Worm (Caenorhabditis elegans) whole organism, mixed stage, embryonic: Measurements from ENCODE around the gene C54E4.5.
A peak's percentile ranks its signal among the peaks of the same experiment; 100 is the strongest.

Experiments
- bed-3 ChIP-seq: fragments of 200-800 bp; sonication (Bioruptor generic); optimal IDR thresholded peaks from 3 replicates; lab custom pipeline; 2018; ENCODE audit warnings: mild to moderate bottlenecking, missing genetic modification characterization, moderate library complexity, missing compliant biosample characterization
- blmp-1 ChIP-seq: fragments of 150-350 bp; optimal IDR thresholded peaks from 2 replicates; lab custom pipeline; 2014; ENCODE audit warnings: missing biosample characterization, missing genetic modification characterization
- ceh-39 ChIP-seq: fragments of 150-350 bp; optimal IDR thresholded peaks from 2 replicates; lab custom pipeline; 2014; ENCODE audit warnings: missing biosample characterization, missing genetic modification characterization
- ceh-43 ChIP-seq: fragments of 200-800 bp; sonication (Bioruptor generic); optimal IDR thresholded peaks from 2 replicates; lab custom pipeline; 2018; ENCODE audit warnings: mild to moderate bottlenecking, missing genetic modification characterization, moderate library complexity, missing compliant biosample characterization
- ceh-83 ChIP-seq: fragments of 200-800 bp; sonication (Bioruptor generic); optimal IDR thresholded peaks from 2 replicates; lab custom pipeline; 2018; ENCODE audit warnings: mild to moderate bottlenecking, missing genetic modification characterization, missing compliant biosample characterization
- ces-1 ChIP-seq: fragments of 150-350 bp; optimal IDR thresholded peaks from 2 replicates; lab custom pipeline; 2014; ENCODE audit warnings: missing biosample characterization, missing genetic modification reagents, missing genetic modification characterization
- cnd-1 ChIP-seq: fragments of 200-800 bp; sonication (Bioruptor generic); optimal IDR thresholded peaks from 2 replicates; lab custom pipeline; 2018; ENCODE audit warnings: mild to moderate bottlenecking, missing genetic modification characterization, missing compliant biosample characterization
- drap-1 ChIP-seq: fragments of 200-800 bp; sonication (Bioruptor generic); optimal IDR thresholded peaks from 3 replicates; lab custom pipeline; 2018; ENCODE audit warnings: mild to moderate bottlenecking, missing genetic modification characterization, missing compliant biosample characterization
- elt-1 ChIP-seq: sonication (generic microtip); optimal IDR thresholded peaks from 2 replicates; lab custom pipeline; 2017; ENCODE audit warnings: missing genetic modification characterization, mild to moderate bottlenecking, missing compliant biosample characterization, antibody characterized with exemption, moderate library complexity, borderline replicate concordance; ENCODE audit not compliant: insufficient read depth
- elt-3 ChIP-seq: fragments of 150-350 bp; optimal IDR thresholded peaks from 2 replicates; lab custom pipeline; 2014; ENCODE audit warnings: missing biosample characterization, missing genetic modification characterization
- flh-1 ChIP-seq: fragments of 200-800 bp; sonication (Bioruptor generic); optimal IDR thresholded peaks from 2 replicates; lab custom pipeline; 2018; ENCODE audit warnings: mild to moderate bottlenecking, missing genetic modification characterization, moderate library complexity, missing compliant biosample characterization
- ham-2 ChIP-seq: fragments of 200-800 bp; sonication (Bioruptor generic); optimal IDR thresholded peaks from 2 replicates; lab custom pipeline; 2018; ENCODE audit warnings: mild to moderate bottlenecking, missing genetic modification characterization, missing compliant biosample characterization
- hlh-1 ChIP-seq: fragments of 150-350 bp; optimal IDR thresholded peaks from 2 replicates; lab custom pipeline; 2014; ENCODE audit warnings: missing biosample characterization, missing genetic modification reagents, missing genetic modification characterization
- lin-13 ChIP-seq: fragments of 150-350 bp; optimal IDR thresholded peaks from 2 replicates; lab custom pipeline; 2014; ENCODE audit warnings: missing biosample characterization, missing genetic modification characterization
- lin-32 ChIP-seq: fragments of 200-800 bp; sonication (Bioruptor generic); optimal IDR thresholded peaks from 2 replicates; lab custom pipeline; 2018; ENCODE audit warnings: mild to moderate bottlenecking, missing genetic modification characterization, missing compliant biosample characterization
- lsy-2 ChIP-seq: fragments of 150-350 bp; optimal IDR thresholded peaks from 2 replicates; lab custom pipeline; 2014; ENCODE audit warnings: missing biosample characterization, missing genetic modification characterization
- mab-5 ChIP-seq: fragments of 150-350 bp; optimal IDR thresholded peaks from 2 replicates; lab custom pipeline; 2014; ENCODE audit warnings: missing biosample characterization, missing genetic modification characterization
- mep-1 ChIP-seq: fragments of 150-350 bp; optimal IDR thresholded peaks from 2 replicates; lab custom pipeline; 2017; ENCODE audit warnings: missing biosample characterization, missing genetic modification reagents, missing genetic modification characterization, inconsistent platforms
- mls-2 ChIP-seq: sonication (generic microtip); optimal IDR thresholded peaks from 2 replicates; lab custom pipeline; 2016; ENCODE audit warnings: mild to moderate bottlenecking, missing genetic modification characterization, moderate library complexity, missing compliant biosample characterization
- nhr-12 ChIP-seq: fragments of 150-350 bp; optimal IDR thresholded peaks from 2 replicates; lab custom pipeline; 2014; ENCODE audit warnings: missing biosample characterization, missing genetic modification characterization
- nhr-2 ChIP-seq: fragments of 150-350 bp; optimal IDR thresholded peaks from 2 replicates; lab custom pipeline; 2014; ENCODE audit warnings: missing biosample characterization, missing genetic modification characterization
- nhr-237 ChIP-seq: fragments of 150-350 bp; optimal IDR thresholded peaks from 2 replicates; lab custom pipeline; 2014; ENCODE audit warnings: missing biosample characterization, missing genetic modification characterization
- nhr-28 ChIP-seq: fragments of 150-350 bp; optimal IDR thresholded peaks from 2 replicates; lab custom pipeline; 2014; ENCODE audit warnings: missing biosample characterization, missing genetic modification characterization
- nhr-76 ChIP-seq: sonication (generic microtip); optimal IDR thresholded peaks from 2 replicates; lab custom pipeline; 2017; ENCODE audit warnings: missing biosample characterization, missing genetic modification characterization
- pha-4 ChIP-seq: fragments of 150-350 bp; optimal IDR thresholded peaks from 2 replicates; lab custom pipeline; 2018; ENCODE audit warnings: missing biosample characterization, missing genetic modification reagents, missing genetic modification characterization
- sem-2 ChIP-seq: fragments of 200-800 bp; sonication (Bioruptor generic); optimal IDR thresholded peaks from 2 replicates; lab custom pipeline; 2018; ENCODE audit warnings: mild to moderate bottlenecking, missing genetic modification characterization, missing compliant biosample characterization
- snpc-4 ChIP-seq: fragments of 150-350 bp; optimal IDR thresholded peaks from 2 replicates; lab custom pipeline; 2014; ENCODE audit warnings: missing biosample characterization, missing genetic modification characterization
- sptf-1 ChIP-seq: sonication (generic microtip); optimal IDR thresholded peaks from 2 replicates; lab custom pipeline; 2017; ENCODE audit warnings: mild to moderate bottlenecking, missing genetic modification characterization, moderate library complexity, missing compliant biosample characterization
- tbx-8 ChIP-seq: fragments of 200-800 bp; sonication (Bioruptor generic); optimal IDR thresholded peaks from 2 replicates; lab custom pipeline; 2018; ENCODE audit warnings: mild to moderate bottlenecking, missing genetic modification characterization, moderate library complexity, missing compliant biosample characterization
- unc-120 ChIP-seq: sonication (generic microtip); optimal IDR thresholded peaks from 2 replicates; lab custom pipeline; 2017; ENCODE audit warnings: missing genetic modification characterization, missing compliant biosample characterization; ENCODE audit not compliant: poor library complexity, severe bottlenecking
- unc-39 ChIP-seq: fragments of 150-350 bp; optimal IDR thresholded peaks from 2 replicates; lab custom pipeline; 2014; ENCODE audit warnings: missing biosample characterization, missing genetic modification characterization
- unc-62 ChIP-seq: fragments of 150-350 bp; optimal IDR thresholded peaks from 2 replicates; lab custom pipeline; 2014; ENCODE audit warnings: missing biosample characterization, missing genetic modification reagents, missing genetic modification characterization
- zip-8 ChIP-seq: fragments of 150-350 bp; optimal IDR thresholded peaks from 2 replicates; lab custom pipeline; 2014; ENCODE audit warnings: missing biosample characterization, missing genetic modification characterization
- ztf-11 ChIP-seq: fragments of 150-350 bp; optimal IDR thresholded peaks from 2 replicates; lab custom pipeline; 2014; ENCODE audit warnings: missing biosample characterization, missing genetic modification characterization

The C54E4.5 gene

DNA sequence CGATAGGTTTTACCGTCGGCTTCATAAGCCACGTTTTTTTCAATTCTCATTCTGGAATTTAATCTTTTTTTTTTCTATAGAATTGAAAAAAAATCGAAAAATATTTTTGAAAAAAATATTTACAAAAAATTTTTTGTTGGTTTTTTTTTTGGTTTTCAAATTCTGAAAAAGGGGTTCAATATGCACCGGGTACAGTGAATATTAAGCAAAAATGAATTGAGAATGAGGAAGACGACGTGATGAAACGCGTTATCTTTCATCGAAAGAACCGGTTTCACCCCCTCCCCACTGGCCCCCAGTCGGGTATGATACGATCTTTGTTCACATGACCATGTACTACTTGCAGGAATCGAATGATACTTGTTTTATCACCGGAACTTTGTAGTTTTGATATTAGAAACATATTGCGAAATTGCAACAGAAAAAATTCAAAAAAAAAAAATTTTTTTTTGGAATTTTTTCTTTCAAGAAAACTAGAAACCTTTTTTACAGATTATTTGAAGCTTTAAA is at the start of gene C54E4.5:
C54E4.5 (minus strand) TSS at position 51 of the 510 bp plus-strand sequence.
- TF ChIP-seq elt-1 = peak; percentile 52
- TF ChIP-seq tbx-8 (GFP tag; lab: Kevin White, UChicago) = no peak
- TF ChIP-seq, all 35 proteins: peak for 1

DNA sequence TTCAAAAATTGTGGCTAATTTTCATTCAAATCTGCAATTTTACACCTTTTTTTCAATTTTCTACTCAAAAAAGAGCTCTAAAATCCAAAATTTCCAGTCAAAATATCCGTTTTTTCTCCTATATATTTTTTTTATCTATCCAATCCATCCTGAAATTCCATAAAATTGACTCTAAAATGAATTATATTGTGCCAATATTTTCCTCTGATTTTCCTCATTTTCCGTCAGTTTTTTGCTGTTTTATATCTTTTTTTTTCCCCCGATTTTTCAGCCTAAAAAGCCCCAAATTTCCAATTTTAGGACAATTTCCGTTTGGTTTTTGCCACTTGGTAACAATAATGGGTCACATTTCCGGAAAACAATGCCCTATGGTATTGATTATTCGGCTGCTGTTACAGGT is 49.6 kb upstream of the C54E4.5 start, which contains the start of gene Y71G10AR.4:
Y71G10AR.4 (plus strand) TSS at position 301 of the 400 bp plus-strand sequence.
- no peak for TF ChIP-seq flh-1 (GFP tag; lab: Kevin White, UChicago)
- TF ChIP-seq pha-4 (tag; lab: Kevin White, UChicago) = no peak
- TF ChIP-seq mep-1 = no peak
- no peak for TF ChIP-seq mls-2 (tag; lab: Kevin White, UChicago)
- TF ChIP-seq ces-1 (GFP tag; lab: Kevin White, UChicago) = no peak
- no peak for TF ChIP-seq bed-3 (GFP tag; lab: Kevin White, UChicago)
- no peak for TF ChIP-seq unc-39 (tag; lab: Kevin White, UChicago)
- TF ChIP-seq zip-8 (tag; lab: Kevin White, UChicago) = no peak
- no peak for TF ChIP-seq lin-32 (GFP tag; lab: Kevin White, UChicago)
- TF ChIP-seq nhr-237 (tag; lab: Kevin White, UChicago) = no peak
- TF ChIP-seq ceh-43 (GFP tag; lab: Kevin White, UChicago) = no peak
- no peak for TF ChIP-seq nhr-28

DNA sequence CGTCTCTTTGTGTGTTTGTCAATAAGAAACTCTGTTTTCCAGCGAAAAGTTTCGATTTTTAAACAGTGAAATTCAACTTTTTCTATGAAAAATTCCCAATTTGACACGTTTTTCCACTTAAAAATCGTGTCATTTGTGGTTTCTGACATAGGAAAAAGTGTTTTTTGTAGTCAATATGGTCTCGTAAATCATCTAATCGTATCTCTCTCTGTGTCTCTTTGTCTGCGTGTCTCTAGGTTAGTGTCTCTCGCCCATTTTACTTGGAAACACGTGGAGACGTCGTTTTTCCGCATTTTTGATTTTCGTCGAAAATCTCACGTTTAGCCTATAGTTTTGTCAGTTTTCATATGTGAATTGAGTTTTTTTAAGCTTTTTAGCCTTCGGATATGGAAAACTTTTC is 46.5 kb upstream of the C54E4.5 start:
- no peak for TF ChIP-seq ztf-11 (tag; lab: Kevin White, UChicago)
- no peak for TF ChIP-seq ceh-39 (tag; lab: Kevin White, UChicago)
- no peak for TF ChIP-seq ceh-83 (GFP tag; lab: Kevin White, UChicago)
- no peak for TF ChIP-seq elt-3 (tag; lab: Kevin White, UChicago)
- TF ChIP-seq unc-62 = no peak
- TF ChIP-seq hlh-1 = no peak
- TF ChIP-seq flh-1 (GFP tag; lab: Kevin White, UChicago) = no peak
- TF ChIP-seq blmp-1 (tag; lab: Kevin White, UChicago) = no peak
- TF ChIP-seq mab-5 (tag; lab: Kevin White, UChicago) = no peak
- no peak for TF ChIP-seq mep-1
- TF ChIP-seq nhr-2 (tag; lab: Kevin White, UChicago) = no peak
- no peak for TF ChIP-seq sptf-1 (tag; lab: Kevin White, UChicago)
- TF ChIP-seq ceh-43 (GFP tag; lab: Kevin White, UChicago) = no peak
- TF ChIP-seq snpc-4 = no peak
- TF ChIP-seq ham-2 (GFP tag; lab: Kevin White, UChicago) = no peak
- no peak for TF ChIP-seq drap-1
- no peak for TF ChIP-seq ces-1 (GFP tag; lab: Kevin White, UChicago)
- no peak for TF ChIP-seq lsy-2 (tag; lab: Kevin White, UChicago)

DNA sequence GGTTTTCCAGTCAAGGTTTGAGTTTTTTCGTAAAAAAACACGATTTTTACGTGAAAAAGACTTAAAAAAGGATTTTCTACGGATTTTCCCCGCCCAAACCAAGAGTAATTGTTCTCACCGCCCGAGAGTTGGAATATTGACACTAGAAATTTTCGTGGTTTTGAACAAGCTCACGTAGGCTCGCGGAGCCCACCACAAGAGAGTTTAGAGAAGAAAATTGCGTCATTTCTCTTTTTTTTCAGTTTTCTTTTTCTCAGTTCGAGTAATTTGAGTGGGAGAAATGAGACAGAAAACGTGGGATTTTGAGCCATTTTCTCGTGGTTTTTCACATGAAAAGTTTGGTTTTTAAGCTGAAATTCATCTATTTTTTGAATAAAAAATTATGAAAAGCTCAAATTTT is 44.5 kb upstream of the C54E4.5 start:
- TF ChIP-seq nhr-76 (tag; lab: Kevin White, UChicago) = no peak
- no peak for TF ChIP-seq sptf-1 (tag; lab: Kevin White, UChicago)
- no peak for TF ChIP-seq lin-13 (tag; lab: Kevin White, UChicago)
- TF ChIP-seq ceh-83 (GFP tag; lab: Kevin White, UChicago) = no peak
- TF ChIP-seq zip-8 (tag; lab: Kevin White, UChicago) = peak; percentile 48
- TF ChIP-seq bed-3 (GFP tag; lab: Kevin White, UChicago) = no peak

DNA sequence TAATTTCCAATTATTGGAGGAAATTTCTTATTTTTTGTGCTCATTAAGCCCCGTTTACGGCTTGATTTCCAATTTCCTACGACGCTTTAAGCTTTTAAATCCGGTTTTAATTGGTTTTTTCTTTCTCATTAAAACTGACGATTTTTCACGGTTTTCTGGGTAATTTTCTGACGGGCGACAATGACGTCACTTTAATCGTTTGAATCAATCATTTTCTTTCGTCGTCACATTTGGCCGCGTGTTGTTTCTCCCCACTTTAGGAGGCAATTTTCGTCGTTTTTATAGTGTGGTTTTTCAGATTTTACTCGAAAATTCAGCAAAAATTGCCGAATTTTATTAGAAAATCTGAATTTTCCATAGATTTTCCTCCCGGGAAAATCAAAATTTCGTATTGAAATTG is 43.9 kb upstream of the C54E4.5 start:
- TF ChIP-seq ceh-43 (GFP tag; lab: Kevin White, UChicago) (peak; percentile 37), mep-1 (no peak)

DNA sequence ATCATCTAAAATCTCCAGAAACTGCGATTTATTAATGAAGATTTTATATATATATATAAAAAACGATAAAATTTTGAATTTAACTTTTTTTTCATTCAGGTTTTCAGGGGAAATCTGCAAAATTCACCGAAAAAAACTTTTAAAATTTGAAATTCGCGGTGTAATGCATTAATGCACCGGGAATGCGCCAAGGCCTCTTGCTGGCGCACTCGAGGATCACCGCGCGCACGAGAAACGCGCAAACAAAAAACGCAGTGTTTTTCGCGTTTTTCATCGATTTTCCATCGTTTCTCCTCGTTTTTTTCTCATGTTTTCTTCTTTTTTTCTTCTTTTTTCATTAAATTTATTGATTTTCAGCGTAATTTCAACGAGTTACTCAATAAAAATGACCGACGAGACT is 28.4 kb upstream of the C54E4.5 start, which contains the start of gene hrpu-2:
hrpu-2 (plus strand) TSS at position 352 of the 400 bp plus-strand sequence.
- TF ChIP-seq zip-8 (tag; lab: Kevin White, UChicago) (no peak), nhr-76 (tag; lab: Kevin White, UChicago) (no peak), hlh-1 (peak; percentile 26), blmp-1 (tag; lab: Kevin White, UChicago) (no peak), ztf-11 (tag; lab: Kevin White, UChicago) (no peak), bed-3 (GFP tag; lab: Kevin White, UChicago) (no peak), lin-32 (GFP tag; lab: Kevin White, UChicago) (no peak), flh-1 (GFP tag; lab: Kevin White, UChicago) (no peak), unc-62 (no peak), elt-3 (tag; lab: Kevin White, UChicago) (no peak), elt-1 (no peak), nhr-12 (tag; lab: Kevin White, UChicago) (no peak), ham-2 (GFP tag; lab: Kevin White, UChicago) (no peak), pha-4 (tag; lab: Kevin White, UChicago) (peak; percentile 55), lsy-2 (tag; lab: Kevin White, UChicago) (peak; percentile 73), sem-2 (no peak), ces-1 (GFP tag; lab: Kevin White, UChicago) (peak; percentile 77), drap-1 (no peak), mep-1 (peak; percentile 80), ceh-39 (tag; lab: Kevin White, UChicago) (peak; percentile 32), unc-39 (tag; lab: Kevin White, UChicago) (no peak), snpc-4 (no peak), nhr-2 (tag; lab: Kevin White, UChicago) (no peak), sptf-1 (tag; lab: Kevin White, UChicago) (no peak), unc-120 (tag; lab: Kevin White, UChicago) (no peak), ceh-83 (GFP tag; lab: Kevin White, UChicago) (no peak), cnd-1 (tag; lab: Kevin White, UChicago) (no peak), lin-13 (tag; lab: Kevin White, UChicago) (peak; percentile 71), mls-2 (tag; lab: Kevin White, UChicago) (no peak), nhr-28 (no peak), nhr-237 (tag; lab: Kevin White, UChicago) (peak; percentile 62), mab-5 (tag; lab: Kevin White, UChicago) (no peak)
